Worm (Caenorhabditis elegans) whole organism, mixed stage, embryonic: ENCODE measurements around the gene C32D5.10.
A peak's percentile ranks its signal among the peaks of the same experiment; 100 is the strongest.

Experiments used
- M03D4.4 ChIP-seq: sonication (generic microtip); optimal IDR thresholded peaks from 2 replicates; lab custom pipeline; 2017; ENCODE audit warnings: mild to moderate bottlenecking, missing genetic modification characterization, missing compliant biosample characterization
- bed-3 ChIP-seq: fragments of 200-800 bp; sonication (Bioruptor generic); optimal IDR thresholded peaks from 3 replicates; lab custom pipeline; 2018; ENCODE audit warnings: mild to moderate bottlenecking, missing genetic modification characterization, moderate library complexity, missing compliant biosample characterization
- blmp-1 ChIP-seq: fragments of 150-350 bp; optimal IDR thresholded peaks from 2 replicates; lab custom pipeline; 2014; ENCODE audit warnings: missing biosample characterization, missing genetic modification characterization
- ceh-39 ChIP-seq: fragments of 150-350 bp; optimal IDR thresholded peaks from 2 replicates; lab custom pipeline; 2014; ENCODE audit warnings: missing biosample characterization, missing genetic modification characterization
- ceh-43 ChIP-seq: fragments of 200-800 bp; sonication (Bioruptor generic); optimal IDR thresholded peaks from 2 replicates; lab custom pipeline; 2018; ENCODE audit warnings: mild to moderate bottlenecking, missing genetic modification characterization, moderate library complexity, missing compliant biosample characterization
- ceh-83 ChIP-seq: fragments of 200-800 bp; sonication (Bioruptor generic); optimal IDR thresholded peaks from 2 replicates; lab custom pipeline; 2018; ENCODE audit warnings: mild to moderate bottlenecking, missing genetic modification characterization, missing compliant biosample characterization
- ces-1 ChIP-seq: fragments of 150-350 bp; optimal IDR thresholded peaks from 2 replicates; lab custom pipeline; 2014; ENCODE audit warnings: missing biosample characterization, missing genetic modification reagents, missing genetic modification characterization
- cnd-1 ChIP-seq: fragments of 200-800 bp; sonication (Bioruptor generic); optimal IDR thresholded peaks from 2 replicates; lab custom pipeline; 2018; ENCODE audit warnings: mild to moderate bottlenecking, missing genetic modification characterization, missing compliant biosample characterization
- drap-1 ChIP-seq: fragments of 200-800 bp; sonication (Bioruptor generic); optimal IDR thresholded peaks from 3 replicates; lab custom pipeline; 2018; ENCODE audit warnings: mild to moderate bottlenecking, missing genetic modification characterization, missing compliant biosample characterization
- elt-1 ChIP-seq: sonication (generic microtip); optimal IDR thresholded peaks from 2 replicates; lab custom pipeline; 2017; ENCODE audit warnings: missing genetic modification characterization, mild to moderate bottlenecking, missing compliant biosample characterization, antibody characterized with exemption, moderate library complexity, borderline replicate concordance; ENCODE audit not compliant: insufficient read depth
- elt-3 ChIP-seq: fragments of 150-350 bp; optimal IDR thresholded peaks from 2 replicates; lab custom pipeline; 2014; ENCODE audit warnings: missing biosample characterization, missing genetic modification characterization
- flh-1 ChIP-seq: fragments of 200-800 bp; sonication (Bioruptor generic); optimal IDR thresholded peaks from 2 replicates; lab custom pipeline; 2018; ENCODE audit warnings: mild to moderate bottlenecking, missing genetic modification characterization, moderate library complexity, missing compliant biosample characterization
- ham-2 ChIP-seq: fragments of 200-800 bp; sonication (Bioruptor generic); optimal IDR thresholded peaks from 2 replicates; lab custom pipeline; 2018; ENCODE audit warnings: mild to moderate bottlenecking, missing genetic modification characterization, missing compliant biosample characterization
- hlh-1 ChIP-seq: fragments of 150-350 bp; optimal IDR thresholded peaks from 2 replicates; lab custom pipeline; 2014; ENCODE audit warnings: missing biosample characterization, missing genetic modification reagents, missing genetic modification characterization
- lin-13 ChIP-seq: fragments of 150-350 bp; optimal IDR thresholded peaks from 2 replicates; lab custom pipeline; 2014; ENCODE audit warnings: missing biosample characterization, missing genetic modification characterization
- lin-32 ChIP-seq: fragments of 200-800 bp; sonication (Bioruptor generic); optimal IDR thresholded peaks from 2 replicates; lab custom pipeline; 2018; ENCODE audit warnings: mild to moderate bottlenecking, missing genetic modification characterization, missing compliant biosample characterization
- lsy-2 ChIP-seq: fragments of 150-350 bp; optimal IDR thresholded peaks from 2 replicates; lab custom pipeline; 2014; ENCODE audit warnings: missing biosample characterization, missing genetic modification characterization
- mab-5 ChIP-seq: fragments of 150-350 bp; optimal IDR thresholded peaks from 2 replicates; lab custom pipeline; 2014; ENCODE audit warnings: missing biosample characterization, missing genetic modification characterization
- mep-1 ChIP-seq: fragments of 150-350 bp; optimal IDR thresholded peaks from 2 replicates; lab custom pipeline; 2017; ENCODE audit warnings: missing biosample characterization, missing genetic modification reagents, missing genetic modification characterization, inconsistent platforms
- mls-2 ChIP-seq: sonication (generic microtip); optimal IDR thresholded peaks from 2 replicates; lab custom pipeline; 2016; ENCODE audit warnings: mild to moderate bottlenecking, missing genetic modification characterization, moderate library complexity, missing compliant biosample characterization
- nhr-12 ChIP-seq: fragments of 150-350 bp; optimal IDR thresholded peaks from 2 replicates; lab custom pipeline; 2014; ENCODE audit warnings: missing biosample characterization, missing genetic modification characterization
- nhr-2 ChIP-seq: fragments of 150-350 bp; optimal IDR thresholded peaks from 2 replicates; lab custom pipeline; 2014; ENCODE audit warnings: missing biosample characterization, missing genetic modification characterization
- nhr-237 ChIP-seq: fragments of 150-350 bp; optimal IDR thresholded peaks from 2 replicates; lab custom pipeline; 2014; ENCODE audit warnings: missing biosample characterization, missing genetic modification characterization
- nhr-28 ChIP-seq: fragments of 150-350 bp; optimal IDR thresholded peaks from 2 replicates; lab custom pipeline; 2014; ENCODE audit warnings: missing biosample characterization, missing genetic modification characterization
- nhr-76 ChIP-seq: sonication (generic microtip); optimal IDR thresholded peaks from 2 replicates; lab custom pipeline; 2017; ENCODE audit warnings: missing biosample characterization, missing genetic modification characterization
- pha-4 ChIP-seq: fragments of 150-350 bp; optimal IDR thresholded peaks from 2 replicates; lab custom pipeline; 2018; ENCODE audit warnings: missing biosample characterization, missing genetic modification reagents, missing genetic modification characterization
- sem-2 ChIP-seq: fragments of 200-800 bp; sonication (Bioruptor generic); optimal IDR thresholded peaks from 2 replicates; lab custom pipeline; 2018; ENCODE audit warnings: mild to moderate bottlenecking, missing genetic modification characterization, missing compliant biosample characterization
- snpc-4 ChIP-seq: fragments of 150-350 bp; optimal IDR thresholded peaks from 2 replicates; lab custom pipeline; 2014; ENCODE audit warnings: missing biosample characterization, missing genetic modification characterization
- sptf-1 ChIP-seq: sonication (generic microtip); optimal IDR thresholded peaks from 2 replicates; lab custom pipeline; 2017; ENCODE audit warnings: mild to moderate bottlenecking, missing genetic modification characterization, moderate library complexity, missing compliant biosample characterization
- tbx-8 ChIP-seq: fragments of 200-800 bp; sonication (Bioruptor generic); optimal IDR thresholded peaks from 2 replicates; lab custom pipeline; 2018; ENCODE audit warnings: mild to moderate bottlenecking, missing genetic modification characterization, moderate library complexity, missing compliant biosample characterization
- unc-120 ChIP-seq: sonication (generic microtip); optimal IDR thresholded peaks from 2 replicates; lab custom pipeline; 2017; ENCODE audit warnings: missing genetic modification characterization, missing compliant biosample characterization; ENCODE audit not compliant: poor library complexity, severe bottlenecking
- unc-39 ChIP-seq: fragments of 150-350 bp; optimal IDR thresholded peaks from 2 replicates; lab custom pipeline; 2014; ENCODE audit warnings: missing biosample characterization, missing genetic modification characterization
- unc-62 ChIP-seq: fragments of 150-350 bp; optimal IDR thresholded peaks from 2 replicates; lab custom pipeline; 2014; ENCODE audit warnings: missing biosample characterization, missing genetic modification reagents, missing genetic modification characterization
- zip-8 ChIP-seq: fragments of 150-350 bp; optimal IDR thresholded peaks from 2 replicates; lab custom pipeline; 2014; ENCODE audit warnings: missing biosample characterization, missing genetic modification characterization
- ztf-11 ChIP-seq: fragments of 150-350 bp; optimal IDR thresholded peaks from 2 replicates; lab custom pipeline; 2014; ENCODE audit warnings: missing biosample characterization, missing genetic modification characterization

The C32D5.10 gene

ce11 chrII:6335358-6335757 lies 16.4 kb downstream of the C32D5.10 start, which contains the start of gene C32D5.14:
C32D5.14 (plus strand) TSS chrII:6335488.
- TF ChIP-seq blmp-1 (tag; lab: Kevin White, UChicago) (no peak), lsy-2 (tag; lab: Kevin White, UChicago) (no peak), cnd-1 (no peak)

- no peak for TF ChIP-seq sptf-1 (tag; lab: Kevin White, UChicago)
- no peak for TF ChIP-seq drap-1 (GFP tag; lab: Kevin White, UChicago)
- no peak for TF ChIP-seq ces-1 (GFP tag; lab: Kevin White, UChicago)
- TF ChIP-seq ham-2, result no peak
- TF ChIP-seq lin-13 (tag; lab: Kevin White, UChicago), result no peak
- TF ChIP-seq ceh-39 (tag; lab: Kevin White, UChicago), result no peak
- TF ChIP-seq mls-2 (tag; lab: Kevin White, UChicago), result no peak
- no peak for TF ChIP-seq nhr-237 (tag; lab: Kevin White, UChicago)
- TF ChIP-seq flh-1 (GFP tag; lab: Kevin White, UChicago), result no peak
- no peak for TF ChIP-seq hlh-1 (tag; lab: Kevin White, UChicago)
Observed at ce11 chrII:6334745-6335260, 17.0 kb downstream of the C32D5.10 start.

- TF ChIP-seq unc-39, result no peak
- TF ChIP-seq ceh-39 (tag; lab: Kevin White, UChicago), result no peak
- no peak for TF ChIP-seq mls-2 (tag; lab: Kevin White, UChicago)
- no peak for TF ChIP-seq mep-1 (tag; lab: Kevin White, UChicago)
- TF ChIP-seq unc-62, result no peak
- TF ChIP-seq lin-32 (GFP tag; lab: Kevin White, UChicago), result no peak
- no peak for TF ChIP-seq cnd-1
- no peak for TF ChIP-seq nhr-28 (tag; lab: Kevin White, UChicago)
- TF ChIP-seq nhr-76 (tag; lab: Kevin White, UChicago), result no peak
- TF ChIP-seq nhr-2, result no peak
- TF ChIP-seq drap-1 (GFP tag; lab: Kevin White, UChicago), result no peak
- no peak for TF ChIP-seq lin-13 (tag; lab: Kevin White, UChicago)
- no peak for TF ChIP-seq ztf-11 (tag; lab: Kevin White, UChicago)
Observed at ce11 chrII:6333887-6334286, 17.9 kb downstream of the C32D5.10 start, which contains the start of gene ttc-39B. ttc-39B (minus strand) TSS chrII:6333987.

ce11 chrII:6331222-6331830 lies 20.5 kb downstream of the C32D5.10 start, which contains the start of gene set-4:
set-4 (minus strand) TSS chrII:6331341.
- TF ChIP-seq nhr-12 (tag; lab: Kevin White, UChicago), result no peak
- no peak for TF ChIP-seq elt-3 (tag; lab: Kevin White, UChicago)
- no peak for TF ChIP-seq blmp-1 (tag; lab: Kevin White, UChicago)
- TF ChIP-seq sptf-1 (tag; lab: Kevin White, UChicago), result peak; percentile 82
- peak; percentile 76 for TF ChIP-seq hlh-1 (tag; lab: Kevin White, UChicago)
- TF ChIP-seq ces-1 (GFP tag; lab: Kevin White, UChicago), result peak; percentile 75
- TF ChIP-seq zip-8 (tag; lab: Kevin White, UChicago), result no peak
- TF ChIP-seq snpc-4 (tag; lab: Kevin White, UChicago), result no peak
- no peak for TF ChIP-seq ham-2
- TF ChIP-seq cnd-1, result peak; percentile 55
- no peak for TF ChIP-seq nhr-28 (tag; lab: Kevin White, UChicago)
- TF ChIP-seq sem-2 (GFP tag; lab: Kevin White, UChicago), result no peak
- peak; percentile 87 for TF ChIP-seq lin-13 (tag; lab: Kevin White, UChicago)
- peak; percentile 71 for TF ChIP-seq nhr-237 (tag; lab: Kevin White, UChicago)
- TF ChIP-seq ceh-39 (tag; lab: Kevin White, UChicago), result peak; percentile 46
- TF ChIP-seq lin-32 (GFP tag; lab: Kevin White, UChicago), result no peak
- TF ChIP-seq nhr-76 (tag; lab: Kevin White, UChicago), result no peak
- peak; percentile 10 for TF ChIP-seq bed-3 (GFP tag; lab: Kevin White, UChicago)
- peak; percentile 8 for TF ChIP-seq elt-1 (tag; lab: Kevin White, UChicago)
- TF ChIP-seq drap-1 (GFP tag; lab: Kevin White, UChicago), result peak; percentile 71
- TF ChIP-seq tbx-8, result no peak
- TF ChIP-seq mep-1 (tag; lab: Kevin White, UChicago), result peak; percentile 87
- no peak for TF ChIP-seq ceh-83
- TF ChIP-seq unc-120 (tag; lab: Kevin White, UChicago), result peak; percentile 31
- TF ChIP-seq nhr-2, result no peak
- TF ChIP-seq mab-5 (tag; lab: Kevin White, UChicago), result no peak
- peak; percentile 12 for TF ChIP-seq unc-39
- peak; percentile 49 for TF ChIP-seq M03D4.4 (tag; lab: Kevin White, UChicago)
- TF ChIP-seq pha-4, result peak; percentile 64
- TF ChIP-seq mls-2 (tag; lab: Kevin White, UChicago), result peak; percentile 67
- peak; percentile 73 for TF ChIP-seq unc-62
- TF ChIP-seq lsy-2 (tag; lab: Kevin White, UChicago), result peak; percentile 76
- TF ChIP-seq ceh-43 (GFP tag; lab: Kevin White, UChicago), result peak; percentile 66
- TF ChIP-seq ztf-11 (tag; lab: Kevin White, UChicago), result peak; percentile 55
- TF ChIP-seq flh-1 (GFP tag; lab: Kevin White, UChicago), result no peak
